Worm (Caenorhabditis elegans) whole organism, L4 larva: ENCODE measurements around the gene acl-9.

ENCODE experiments used
- ZK337.2 ChIP-seq: fragments of 200-800 bp; sonication (Bioruptor generic); IDR thresholded peaks from 2 replicates; pipeline ENCODE4 v1.3.6; 2022; ENCODE audit warnings: missing genetic modification reagents, missing genetic modification characterization, missing compliant biosample characterization
- fkh-10 ChIP-seq: fragments of 150-350 bp; optimal IDR thresholded peaks from 2 replicates; lab custom pipeline; 2014; ENCODE audit warnings: missing biosample characterization, missing genetic modification reagents, missing genetic modification characterization
- lir-3 ChIP-seq: sonication (generic microtip); optimal IDR thresholded peaks from 2 replicates; lab custom pipeline; 2016; ENCODE audit warnings: mild to moderate bottlenecking, missing genetic modification characterization, missing compliant biosample characterization
- mdl-1 ChIP-seq, 2 experiments: fragments of 150-350 bp in 1 of 2; sonication (generic microtip) in 1 of 2; optimal IDR thresholded peaks; 2 replicates each; lab custom pipeline; 2014 to 2017; ENCODE audit warnings: missing biosample characterization in 2 of 2, missing genetic modification characterization in 2 of 2
- saeg-2 ChIP-seq: fragments of 200-800 bp; sonication (Bioruptor generic); IDR thresholded peaks from 2 replicates; pipeline ENCODE4 v1.3.6; 2022; ENCODE audit warnings: missing genetic modification reagents, missing genetic modification characterization, missing compliant biosample characterization
- skn-1 ChIP-seq: fragments of 150-350 bp; optimal IDR thresholded peaks from 2 replicates; lab custom pipeline; 2014; ENCODE audit warnings: missing biosample characterization, missing genetic modification characterization
- snpc-4 ChIP-seq: fragments of 150-350 bp; optimal IDR thresholded peaks from 2 replicates; lab custom pipeline; 2014; ENCODE audit warnings: missing biosample characterization, missing genetic modification characterization
- unc-39 ChIP-seq: sonication (generic microtip); optimal IDR thresholded peaks from 2 replicates; lab custom pipeline; 2017; ENCODE audit warnings: missing biosample characterization, missing genetic modification characterization
- unc-62 ChIP-seq, 3 experiments: fragments of 150-350 bp in 1 of 3; sonication (generic microtip); optimal IDR thresholded peaks in 2 of 3; peaks in 1 of 3; 1 replicate in 1 of 3; 2 replicates in 2 of 3; lab custom pipeline; 2014 to 2017; ENCODE audit warnings: missing biosample characterization in 3 of 3, missing genetic modification characterization in 3 of 3, missing genetic modification reagents in 3 of 3, missing genotype in 1 of 3
- zip-11 ChIP-seq: fragments of 200-800 bp; sonication (Bioruptor generic); IDR thresholded peaks from 2 replicates; pipeline ENCODE4 v1.3.6; 2022; ENCODE audit warnings: missing genetic modification characterization, missing compliant biosample characterization

- TF ChIP-seq mdl-1 (tag; optimal IDR thresholded peaks at IDR 0.05; lab: Kevin White, UChicago) (no peak), lir-3 (tag; lab: Kevin White, UChicago) (no peak), snpc-4 (tag; lab: Kevin White, UChicago) (no peak), saeg-2 (GFP tag; lab: Robert Waterston, UW) (no peak), unc-62 (GFP tag; optimal IDR thresholded peaks at IDR 0.05 in 1 of 2; lab: Kevin White, UChicago) (peak in 1 of 2 experiments; percentile 93), unc-62 (tag; optimal IDR thresholded peaks at IDR 0.05; lab: Kevin White, UChicago) (no peak), fkh-10 (no peak), ZK337.2 (GFP tag; lab: Robert Waterston, UW) (no peak), unc-39 (tag; lab: Kevin White, UChicago) (no peak), zip-11 (GFP tag; lab: Robert Waterston, UW) (no peak), skn-1 (tag; lab: Kevin White, UChicago) (no peak)
Observed at ce11 chrV:6414985-6415384, 38.0 kb upstream of the acl-9 start, which contains the start of gene cht-6.
